Worm (Caenorhabditis elegans) whole organism, young adult: ENCODE data around the gene W08F4.12.

ENCODE experiments used
- K12H6.12 ChIP-seq: fragments of 200-800 bp; sonication (Bioruptor generic); optimal IDR thresholded peaks from 2 replicates; lab custom pipeline; 2018; ENCODE audit warnings: mild to moderate bottlenecking, missing genetic modification characterization, missing compliant biosample characterization
- Y79H2A.3 ChIP-seq: fragments of 200-800 bp; sonication (Bioruptor generic); conservative IDR thresholded peaks from 2 replicates; pipeline ENCODE4 v1.3.6; 2022; ENCODE audit warnings: missing genetic modification reagents, missing genetic modification characterization, missing compliant biosample characterization
- Y95B8A.8 ChIP-seq: fragments of 200-800 bp; sonication (Bioruptor generic); IDR thresholded peaks from 2 replicates; pipeline ENCODE4 v1.3.6; 2022; ENCODE audit warnings: missing genetic modification reagents, missing genetic modification characterization, missing compliant biosample characterization
- dox-1 ChIP-seq: fragments of 200-800 bp; sonication (Bioruptor generic); IDR thresholded peaks from 2 replicates; pipeline ENCODE4 v1.3.6; 2022; ENCODE audit warnings: missing genetic modification reagents, missing genetic modification characterization, missing compliant biosample characterization
- lir-1 ChIP-seq: fragments of 200-800 bp; sonication (Bioruptor generic); conservative IDR thresholded peaks from 2 replicates; pipeline ENCODE4 v1.3.6; 2022; ENCODE audit warnings: missing genetic modification reagents, missing genetic modification characterization, missing compliant biosample characterization
- nfya-1 ChIP-seq: sonication (generic microtip); optimal IDR thresholded peaks from 2 replicates; lab custom pipeline; 2017; ENCODE audit warnings: antibody characterized with exemption, missing compliant biosample characterization, missing genetic modification characterization, borderline replicate concordance; ENCODE audit not compliant: insufficient read depth
- snpc-3.4 ChIP-seq: sonication (generic microtip); optimal IDR thresholded peaks from 2 replicates; lab custom pipeline; 2017; ENCODE audit warnings: missing genetic modification characterization, mild to moderate bottlenecking, missing compliant biosample characterization, antibody characterized with exemption, moderate library complexity, missing genotype, missing genetic modification reagents
- tbp1 ChIP-seq: fragments of 200-800 bp; sonication (Bioruptor generic); optimal IDR thresholded peaks from 2 replicates; lab custom pipeline; 2018; ENCODE audit warnings: mild to moderate bottlenecking, missing genetic modification characterization, missing compliant biosample characterization
- unc-62 ChIP-seq: fragments of 150-350 bp; optimal IDR thresholded peaks from 2 replicates; lab custom pipeline; 2014; ENCODE audit warnings: missing biosample characterization, missing genetic modification reagents, missing genetic modification characterization
- zim-3 ChIP-seq: sonication (generic microtip); optimal IDR thresholded peaks from 2 replicates; lab custom pipeline; 2017; ENCODE audit warnings: mild to moderate bottlenecking, missing genetic modification characterization, moderate library complexity, missing compliant biosample characterization

ce11 chrII:581983-582382 lies 2.2 kb downstream of the W08F4.12 start:
- no peak for TF ChIP-seq nfya-1 (tag; lab: Kevin White, UChicago)
- TF ChIP-seq zim-3 (tag; lab: Kevin White, UChicago): no peak
- no peak for TF ChIP-seq K12H6.12 (tag; lab: Kevin White, UChicago)
- TF ChIP-seq unc-62: no peak
- peak; percentile 13 for TF ChIP-seq tbp1
- TF ChIP-seq lir-1 (GFP tag; lab: Robert Waterston, UW): no peak
- peak; percentile 25 for TF ChIP-seq snpc-3.4 (tag; lab: Kevin White, UChicago)
- TF ChIP-seq dox-1 (GFP tag; lab: Robert Waterston, UW): no peak
- TF ChIP-seq Y95B8A.8 (GFP tag; lab: Robert Waterston, UW): no peak
- TF ChIP-seq Y79H2A.3 (GFP tag; lab: Robert Waterston, UW): 0 out of 2 replicates have a peak, but pooled peaks have one; percentile 7
